Worm (Caenorhabditis elegans) whole organism, L1 larva: Measurements from ENCODE around the gene nac-1.
A peak's percentile ranks its signal among the peaks of the same experiment; 100 is the strongest.

Source experiments
- C04F5.9 ChIP-seq: sonication (generic microtip); optimal IDR thresholded peaks from 2 replicates; lab custom pipeline; 2016; ENCODE audit warnings: missing genetic modification characterization, missing compliant biosample characterization
- C16A3.4 ChIP-seq: fragments of 150-350 bp; optimal IDR thresholded peaks from 2 replicates; lab custom pipeline; 2014; ENCODE audit warnings: missing biosample characterization, missing genetic modification characterization
- C34B4.2 ChIP-seq: sonication (generic microtip); optimal IDR thresholded peaks from 2 replicates; lab custom pipeline; 2017; ENCODE audit warnings: mild to moderate bottlenecking, missing genetic modification characterization, missing compliant biosample characterization
- Y116A8C.19 ChIP-seq: sonication (generic microtip); optimal IDR thresholded peaks from 2 replicates; lab custom pipeline; 2016; ENCODE audit warnings: missing compliant biosample characterization, missing genetic modification characterization, borderline replicate concordance
- alr-1 ChIP-seq: fragments of 200-800 bp; sonication (Bioruptor generic); optimal IDR thresholded peaks from 2 replicates; lab custom pipeline; 2018; ENCODE audit warnings: borderline replicate concordance, mild to moderate bottlenecking, missing genetic modification characterization, missing compliant biosample characterization
- aly-2 ChIP-seq: fragments of 150-350 bp; optimal IDR thresholded peaks from 2 replicates; lab custom pipeline; 2014; ENCODE audit warnings: missing biosample characterization, missing genetic modification characterization
- ama-1 ChIP-seq: fragments of 150-350 bp; optimal IDR thresholded peaks from 2 replicates; lab custom pipeline; 2014
- blmp-1 ChIP-seq: fragments of 150-350 bp; optimal IDR thresholded peaks from 2 replicates; lab custom pipeline; 2014; ENCODE audit warnings: missing biosample characterization, missing genetic modification characterization
- ceh-82 ChIP-seq, 3 experiments: fragments of 150-350 bp in 1 of 3; sonication (generic microtip) in 2 of 3; optimal IDR thresholded peaks; 2 replicates each; lab custom pipeline; 2014 to 2017; ENCODE audit warnings: missing biosample characterization in 3 of 3, missing genetic modification characterization in 3 of 3
- ceh-88 ChIP-seq: fragments of 200-800 bp; sonication (Bioruptor generic); IDR thresholded peaks from 2 replicates; pipeline ENCODE4 v1.3.6; 2022; ENCODE audit warnings: missing genetic modification characterization, missing compliant biosample characterization
- ceh-90 ChIP-seq: sonication (generic microtip); optimal IDR thresholded peaks from 2 replicates; lab custom pipeline; 2016; ENCODE audit warnings: missing genetic modification characterization, missing compliant biosample characterization
- dpl-1 ChIP-seq, 3 experiments: fragments of 150-350 bp in 2 of 3; sonication (generic microtip) in 1 of 3; optimal IDR thresholded peaks; 2 replicates each; lab custom pipeline; 2014 to 2017; ENCODE audit warnings: missing biosample characterization in 3 of 3, missing genetic modification characterization in 3 of 3, missing genetic modification reagents in 3 of 3
- efl-1 ChIP-seq, 4 experiments: fragments of 150-350 bp; optimal IDR thresholded peaks in 3 of 4; peaks in 1 of 4; 1 replicate in 1 of 4; 2 replicates in 3 of 4; lab custom pipeline; 2014; ENCODE audit warnings: missing biosample characterization in 2 of 4, missing genetic modification characterization in 2 of 4, missing genetic modification reagents in 2 of 4
- elt-2 ChIP-seq: sonication (generic microtip); optimal IDR thresholded peaks from 2 replicates; lab custom pipeline; 2016; ENCODE audit warnings: missing genetic modification characterization, mild to moderate bottlenecking, inconsistent platforms, missing compliant biosample characterization, missing genetic modification reagents
- fkh-8 ChIP-seq: sonication (generic microtip); optimal IDR thresholded peaks from 2 replicates; lab custom pipeline; 2016; ENCODE audit warnings: mild to moderate bottlenecking, missing genetic modification characterization, missing compliant biosample characterization
- fos-1 ChIP-seq: fragments of 150-350 bp; optimal IDR thresholded peaks from 2 replicates; lab custom pipeline; 2014; ENCODE audit warnings: missing biosample characterization, missing genetic modification characterization
- grh-1 ChIP-seq: fragments of 200-800 bp; sonication (Bioruptor generic); IDR thresholded peaks from 2 replicates; pipeline ENCODE4 v1.3.6; 2022; ENCODE audit warnings: missing genetic modification reagents, missing genetic modification characterization, missing compliant biosample characterization
- hlh-17 ChIP-seq: fragments of 200-800 bp; sonication (Bioruptor generic); optimal IDR thresholded peaks from 2 replicates; lab custom pipeline; 2018; ENCODE audit warnings: missing genetic modification characterization, mild to moderate bottlenecking, missing compliant biosample characterization, moderate library complexity, borderline replicate concordance
- hpl-2 ChIP-seq: fragments of 150-350 bp; optimal IDR thresholded peaks from 2 replicates; lab custom pipeline; 2014; ENCODE audit warnings: missing biosample characterization, missing genetic modification reagents, missing genetic modification characterization
- lin-13 ChIP-seq: fragments of 150-350 bp; optimal IDR thresholded peaks from 2 replicates; lab custom pipeline; 2014; ENCODE audit warnings: missing biosample characterization, missing genetic modification reagents, missing genetic modification characterization
- lin-14 ChIP-seq: fragments of 200-800 bp; sonication (Bioruptor generic); optimal IDR thresholded peaks from 2 replicates; lab custom pipeline; 2018; ENCODE audit warnings: mild to moderate bottlenecking, missing genetic modification characterization, moderate library complexity, missing compliant biosample characterization
- lin-15B ChIP-seq: fragments of 150-350 bp; sonication (generic microtip); optimal IDR thresholded peaks from 3 replicates; lab custom pipeline; 2014; ENCODE audit warnings: missing biosample characterization, missing genetic modification characterization
- lin-35 ChIP-seq, 2 experiments: fragments of 150-350 bp; optimal IDR thresholded peaks; 2 replicates each; lab custom pipeline; 2014; ENCODE audit warnings: missing biosample characterization in 2 of 2, missing genetic modification characterization in 2 of 2, missing genetic modification reagents in 2 of 2
- lsy-2 ChIP-seq, 2 experiments: fragments of 150-350 bp; optimal IDR thresholded peaks; 2 replicates each; lab custom pipeline; 2014; ENCODE audit warnings: missing biosample characterization in 2 of 2, missing genetic modification characterization in 2 of 2
- mab-9 ChIP-seq: fragments of 200-800 bp; sonication (Bioruptor generic); IDR thresholded peaks from 2 replicates; pipeline ENCODE4 v1.3.6; 2022; ENCODE audit warnings: missing genetic modification reagents, missing genetic modification characterization, missing compliant biosample characterization
- mef-2 ChIP-seq: fragments of 150-350 bp; optimal IDR thresholded peaks from 2 replicates; lab custom pipeline; 2014; ENCODE audit warnings: missing biosample characterization, missing genetic modification characterization
- nhr-11 ChIP-seq: fragments of 150-350 bp; optimal IDR thresholded peaks from 2 replicates; lab custom pipeline; 2014; ENCODE audit warnings: missing biosample characterization, missing genetic modification characterization
- nhr-19 ChIP-seq: fragments of 200-800 bp; sonication (Bioruptor generic); conservative IDR thresholded peaks from 2 replicates; pipeline ENCODE4 v1.3.6; 2022; ENCODE audit warnings: missing genetic modification characterization, missing compliant biosample characterization
- nhr-20 ChIP-seq: sonication (generic microtip); optimal IDR thresholded peaks from 2 replicates; lab custom pipeline; 2016; ENCODE audit warnings: mild to moderate bottlenecking, missing genetic modification characterization, missing compliant biosample characterization
- nhr-237 ChIP-seq: fragments of 150-350 bp; optimal IDR thresholded peaks from 2 replicates; lab custom pipeline; 2014; ENCODE audit warnings: missing biosample characterization, missing genetic modification characterization
- nhr-71 ChIP-seq: sonication (generic microtip); optimal IDR thresholded peaks from 2 replicates; lab custom pipeline; 2016; ENCODE audit warnings: mild to moderate bottlenecking, missing genetic modification characterization, moderate library complexity, missing compliant biosample characterization
- nhr-76 ChIP-seq: sonication (generic microtip); optimal IDR thresholded peaks from 2 replicates; lab custom pipeline; 2017; ENCODE audit warnings: missing biosample characterization, missing genetic modification characterization
- nhr-77 ChIP-seq: fragments of 150-350 bp; optimal IDR thresholded peaks from 2 replicates; lab custom pipeline; 2014; ENCODE audit warnings: missing biosample characterization, missing genetic modification characterization
- nhr-84 ChIP-seq: sonication (generic microtip); optimal IDR thresholded peaks from 2 replicates; lab custom pipeline; 2017; ENCODE audit warnings: missing biosample characterization, missing genetic modification characterization
- nhr-85 ChIP-seq: sonication (generic microtip); peaks from one replicate; lab custom pipeline; 2016; ENCODE audit warnings: missing genetic modification characterization, inconsistent platforms, missing compliant biosample characterization
- nhr-90 ChIP-seq: sonication (generic microtip); optimal IDR thresholded peaks from 2 replicates; lab custom pipeline; 2016; ENCODE audit warnings: mild to moderate bottlenecking, missing genetic modification characterization, missing compliant biosample characterization; ENCODE audit not compliant: poor library complexity
- pag-3 ChIP-seq: sonication (generic microtip); optimal IDR thresholded peaks from 2 replicates; lab custom pipeline; 2017; ENCODE audit warnings: missing genetic modification characterization, mild to moderate bottlenecking, missing compliant biosample characterization, antibody characterized with exemption, borderline replicate concordance; ENCODE audit not compliant: insufficient read depth
- pqm-1 ChIP-seq: sonication (generic microtip); optimal IDR thresholded peaks from 3 replicates; lab custom pipeline; 2017; ENCODE audit warnings: missing biosample characterization, missing genetic modification characterization
- rnt-1 ChIP-seq: sonication (generic microtip); optimal IDR thresholded peaks from 2 replicates; lab custom pipeline; 2016; ENCODE audit warnings: mild to moderate bottlenecking, missing genetic modification characterization, moderate library complexity, missing compliant biosample characterization
- skn-1 ChIP-seq: fragments of 150-350 bp; optimal IDR thresholded peaks from 2 replicates; lab custom pipeline; 2014; ENCODE audit warnings: missing biosample characterization, missing genetic modification characterization
- snpc-4 ChIP-seq: fragments of 150-350 bp; optimal IDR thresholded peaks from 2 replicates; lab custom pipeline; 2014; ENCODE audit warnings: missing biosample characterization, missing genetic modification characterization
- sup-37 ChIP-seq: fragments of 200-800 bp; sonication (Bioruptor generic); optimal IDR thresholded peaks from 2 replicates; lab custom pipeline; 2018; ENCODE audit warnings: mild to moderate bottlenecking, missing genetic modification characterization, missing compliant biosample characterization
- tbx-2 ChIP-seq: sonication (generic microtip); optimal IDR thresholded peaks from 2 replicates; lab custom pipeline; 2016; ENCODE audit warnings: missing genetic modification characterization, missing compliant biosample characterization
- tlp-1 ChIP-seq: fragments of 150-350 bp; optimal IDR thresholded peaks from 2 replicates; lab custom pipeline; 2014; ENCODE audit warnings: missing biosample characterization, missing genetic modification characterization
- unc-86 ChIP-seq: sonication (generic microtip); optimal IDR thresholded peaks from 2 replicates; lab custom pipeline; 2016; ENCODE audit warnings: missing genetic modification characterization, missing compliant biosample characterization
- xbp-1 ChIP-seq: sonication (generic microtip); optimal IDR thresholded peaks from 2 replicates; lab custom pipeline; 2016; ENCODE audit warnings: missing genetic modification characterization, missing compliant biosample characterization
- zip-4 ChIP-seq: fragments of 200-800 bp; sonication (Bioruptor generic); optimal IDR thresholded peaks from 2 replicates; lab custom pipeline; 2018; ENCODE audit warnings: mild to moderate bottlenecking, missing genetic modification characterization, moderate library complexity, missing compliant biosample characterization
- ztf-11 ChIP-seq, 2 experiments: sonication (generic microtip); optimal IDR thresholded peaks; 2 replicates each; lab custom pipeline; 2016 to 2017; ENCODE audit warnings: missing genetic modification characterization in 2 of 2, missing biosample characterization in 1 of 2, missing compliant biosample characterization in 1 of 2
- ztf-4 ChIP-seq: fragments of 150-350 bp; optimal IDR thresholded peaks from 2 replicates; lab custom pipeline; 2014; ENCODE audit warnings: missing biosample characterization, missing genetic modification characterization

Gene nac-1

DNA sequence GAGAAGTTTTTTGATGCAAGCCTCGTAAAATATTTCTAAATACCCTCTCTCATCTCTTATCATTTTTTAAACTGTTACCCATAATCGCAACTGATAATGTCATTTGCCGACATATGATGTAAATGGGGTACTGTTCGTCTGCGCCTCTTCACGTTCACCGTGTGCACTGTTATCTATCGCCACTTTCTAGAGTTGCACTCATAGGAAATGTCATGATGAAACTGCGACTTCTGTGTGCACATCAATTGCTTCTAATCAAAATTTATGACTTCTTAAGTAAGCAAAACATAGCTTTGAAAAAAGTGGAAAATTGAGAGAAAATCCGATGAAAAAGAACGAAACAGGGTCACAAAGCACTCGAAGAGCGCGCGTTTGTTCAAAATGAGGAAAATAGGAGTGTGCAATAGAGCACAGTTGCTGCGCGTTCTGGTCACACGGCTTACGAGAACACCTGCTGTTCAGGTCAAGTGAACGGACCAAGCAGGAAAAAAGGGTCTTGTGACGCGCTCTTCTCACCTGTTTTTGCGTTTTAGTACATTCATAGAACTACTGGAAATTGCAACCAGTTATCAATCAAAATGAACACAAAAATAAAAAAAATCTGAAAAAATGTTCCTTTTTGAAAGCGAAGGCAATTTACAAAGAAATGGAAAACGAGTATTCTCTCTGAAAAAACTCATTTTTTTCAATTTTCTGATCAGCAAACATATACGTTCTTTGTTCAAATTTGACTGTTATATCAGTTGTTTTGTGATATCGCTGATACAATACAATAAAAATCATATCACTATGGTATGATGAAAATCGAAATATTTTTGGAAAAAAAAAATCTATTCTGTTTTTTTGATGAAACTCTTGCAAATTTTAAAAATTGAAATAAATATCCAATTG is 51.8 kb downstream of the nac-1 start:
- no peak for TF ChIP-seq fos-1 (tag; lab: Kevin White, UChicago)
- TF ChIP-seq alr-1: no peak
- no peak for TF ChIP-seq Y116A8C.19 (tag; lab: Kevin White, UChicago)
- peak; percentile 40 for TF ChIP-seq nhr-77 (tag; lab: Kevin White, UChicago)
- TF ChIP-seq hlh-17 (GFP tag; lab: Kevin White, UChicago): no peak
- TF ChIP-seq sup-37 (GFP tag; lab: Kevin White, UChicago): no peak
- TF ChIP-seq efl-1 (optimal IDR thresholded peaks at IDR 0.05; lab: Kevin White, UChicago): peak in 1 of 2 experiments; percentile 9
- peak; percentile 6 to 91 for TF ChIP-seq efl-1 (GFP tag; optimal IDR thresholded peaks at IDR 0.05 in 1 of 2; lab: Kevin White, UChicago)
- TF ChIP-seq grh-1 (GFP tag; lab: Robert Waterston, UW): no peak
- TF ChIP-seq ceh-90 (tag; lab: Kevin White, UChicago): no peak
- TF ChIP-seq snpc-4 (tag; lab: Kevin White, UChicago): peak; percentile 1
- no peak for TF ChIP-seq aly-2 (tag; lab: Kevin White, UChicago)
- TF ChIP-seq C16A3.4 (tag; lab: Kevin White, UChicago): peak; percentile 28
- no peak for TF ChIP-seq nhr-84 (tag; lab: Kevin White, UChicago)
- TF ChIP-seq pag-3 (tag; lab: Kevin White, UChicago): no peak
- TF ChIP-seq blmp-1 (tag; lab: Kevin White, UChicago): no peak
- no peak for TF ChIP-seq zip-4 (GFP tag; lab: Kevin White, UChicago)
- TF ChIP-seq skn-1 (tag; lab: Kevin White, UChicago): peak; percentile 20
- no peak for TF ChIP-seq ztf-11 (tag; optimal IDR thresholded peaks at IDR 0.05; lab: Kevin White, UChicago)
- peak in 1 of 2 experiments; percentile 20 for TF ChIP-seq lsy-2 (tag; optimal IDR thresholded peaks at IDR 0.05; lab: Kevin White, UChicago)
- TF ChIP-seq C34B4.2: no peak
- no peak for TF ChIP-seq tbx-2
- TF ChIP-seq nhr-19 (GFP tag; lab: Robert Waterston, UW): 0 out of 2 replicates have a peak, but pooled peaks have one; percentile 3
- peak; percentile 82 for TF ChIP-seq tlp-1
- TF ChIP-seq ztf-4: no peak
- no peak for TF ChIP-seq nhr-85 (tag; lab: Kevin White, UChicago)
- peak; percentile 5 for TF ChIP-seq hpl-2 (GFP tag; lab: Kevin White, UChicago)
- no peak for TF ChIP-seq nhr-237 (tag; lab: Kevin White, UChicago)
- no peak for TF ChIP-seq ama-1 (lab: Kevin White, UChicago)
- no peak for TF ChIP-seq mab-9
- peak in 1 of 3 experiments; percentile 47 for TF ChIP-seq dpl-1 (GFP tag; optimal IDR thresholded peaks at IDR 0.05; lab: Kevin White, UChicago)
- peak; percentile 27 for TF ChIP-seq rnt-1
- TF ChIP-seq nhr-90 (tag; lab: Kevin White, UChicago): peak; percentile 59
- no peak for TF ChIP-seq nhr-11
- TF ChIP-seq lin-15B (tag; lab: Kevin White, UChicago): peak; percentile 35
- peak in 1 of 3 experiments; percentile 17 for TF ChIP-seq ceh-82 (tag; optimal IDR thresholded peaks at IDR 0.05; lab: Kevin White, UChicago)
- TF ChIP-seq nhr-71: peak; percentile 43
- no peak for TF ChIP-seq fkh-8 (tag; lab: Kevin White, UChicago)
- peak; percentile 84 for TF ChIP-seq lin-14 (GFP tag; lab: Kevin White, UChicago)
- no peak for TF ChIP-seq nhr-76
- TF ChIP-seq xbp-1: no peak
- TF ChIP-seq C04F5.9: no peak
- no peak for TF ChIP-seq lin-13 (GFP tag; lab: Kevin White, UChicago)
- TF ChIP-seq ceh-88 (GFP tag; lab: Robert Waterston, UW): no peak
- no peak for TF ChIP-seq unc-86 (tag; lab: Kevin White, UChicago)
- peak; percentile 68 for TF ChIP-seq pqm-1 (tag; lab: Kevin White, UChicago)
- peak; percentile 98 for TF ChIP-seq elt-2
- peak; percentile 3 to 41 for TF ChIP-seq lin-35 (GFP tag; optimal IDR thresholded peaks at IDR 0.05; lab: Kevin White, UChicago)
- TF ChIP-seq nhr-20 (tag; lab: Kevin White, UChicago): peak; percentile 34
- no peak for TF ChIP-seq mef-2 (tag; lab: Kevin White, UChicago)
